Worm (Caenorhabditis elegans): ENCODE measurements around the gene F58G6.3.
A peak's percentile ranks its signal among the peaks of the same experiment; 100 is the strongest.

Gene F58G6.3

DNA sequence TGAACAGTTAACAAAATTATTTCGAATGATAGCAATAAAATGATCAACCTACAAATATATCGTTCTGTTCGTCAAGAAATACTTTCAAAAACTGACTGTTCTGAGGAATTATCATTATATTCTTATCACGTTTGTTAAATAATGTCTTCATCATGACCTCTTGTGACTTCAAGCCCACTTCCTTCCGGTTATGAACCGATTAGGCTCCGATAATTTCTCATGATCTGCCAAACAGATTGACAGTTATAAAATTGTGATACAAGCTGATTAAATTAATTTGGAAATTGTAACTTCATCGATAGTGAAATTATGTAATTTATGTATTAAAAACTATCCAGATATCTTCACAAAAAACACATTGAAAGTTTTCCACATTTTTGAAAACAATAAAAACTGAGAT is 27.5 kb downstream of the F58G6.3 start, which contains the start of gene ins-8:
Gene ins-8, minus strand, starts transcription at position 101 of the 400 bp plus-strand sequence.
- TF ChIP-seq hlh-11 (tag; optimal IDR thresholded peaks at IDR 0.05) (no peak), ztf-11 (tag; optimal IDR thresholded peaks at IDR 0.05) (no peak), ces-1 (GFP tag; optimal IDR thresholded peaks at IDR 0.05) (no peak), pqm-1 (tag; optimal IDR thresholded peaks at IDR 0.05) (no peak), gei-8 (GFP tag; optimal IDR thresholded peaks at IDR 0.05) (no peak), dpl-1 (GFP tag; optimal IDR thresholded peaks at IDR 0.05) (no peak), nhr-25 (tag; optimal IDR thresholded peaks at IDR 0.05; ENCODE audit: borderline replicate concordance, insufficient read depth) (no peak), tag-97 (GFP tag; IDR thresholded peaks at IDR 0.05) (no peak), zip-11 (GFP tag; IDR thresholded peaks at IDR 0.05) (no peak), sdz-12 (GFP tag; optimal IDR thresholded peaks at IDR 0.05) (no peak), ceh-82 (tag; optimal IDR thresholded peaks at IDR 0.05) (no peak), lin-13 (GFP tag; optimal IDR thresholded peaks at IDR 0.05) (no peak), Y5F2A.4 (GFP tag; optimal IDR thresholded peaks at IDR 0.05) (no peak), nhr-11 (tag; optimal IDR thresholded peaks at IDR 0.05) (no peak), nhr-77 (tag; optimal IDR thresholded peaks at IDR 0.05) (no peak), zag-1 (tag; optimal IDR thresholded peaks at IDR 0.05) (no peak)

DNA sequence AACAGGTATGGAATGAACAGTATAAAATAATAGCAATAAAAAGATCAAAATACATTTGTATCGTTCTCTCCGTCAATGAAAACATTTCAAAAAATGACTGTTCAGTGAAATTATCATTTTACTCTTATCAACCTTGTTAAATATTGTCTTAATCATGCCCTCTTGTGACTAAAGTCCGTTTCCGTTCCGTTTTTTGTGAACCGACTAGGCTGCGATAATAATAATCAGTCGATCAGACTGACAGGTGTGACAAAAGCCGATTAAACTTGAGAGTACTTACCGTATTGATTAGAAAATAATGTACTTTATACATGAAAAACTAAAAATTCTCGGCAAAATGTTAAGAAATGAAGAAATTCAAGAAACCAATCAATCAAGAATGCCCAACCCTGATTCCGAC is 29.2 kb downstream of the F58G6.3 start, which contains the start of gene ins-7:
Gene ins-7, minus strand, starts transcription at position 332 of the 400 bp plus-strand sequence.
- TF ChIP-seq attf-4 (tag; optimal IDR thresholded peaks at IDR 0.05): no peak
- TF ChIP-seq Y5F2A.4 (GFP tag; optimal IDR thresholded peaks at IDR 0.05): no peak
- peak; percentile 30 for TF ChIP-seq nhr-48 (tag; optimal IDR thresholded peaks at IDR 0.05)
- no peak for TF ChIP-seq R02D3.7 (tag; optimal IDR thresholded peaks at IDR 0.05)
- peak; percentile 40 for TF ChIP-seq T20F7.1 (GFP tag; optimal IDR thresholded peaks at IDR 0.05)
- TF ChIP-seq daf-8 (GFP tag; IDR thresholded peaks at IDR 0.05): no peak
- TF ChIP-seq daf-19 (GFP tag; conservative IDR thresholded peaks at IDR 0.05): no peak
- no peak for TF ChIP-seq hif-1 (tag; optimal IDR thresholded peaks at IDR 0.05)
- no peak for TF ChIP-seq ceh-44 (GFP tag; IDR thresholded peaks at IDR 0.05)
- no peak for TF ChIP-seq ztf-7 (tag; optimal IDR thresholded peaks at IDR 0.05)
- no peak for TF ChIP-seq lin-39 (tag; optimal IDR thresholded peaks at IDR 0.05)
- no peak for TF ChIP-seq zfp-3 (GFP tag; conservative IDR thresholded peaks at IDR 0.05)
- no peak for TF ChIP-seq zag-1 (tag; optimal IDR thresholded peaks at IDR 0.05)
- no peak for TF ChIP-seq mdt-29 (GFP tag; IDR thresholded peaks at IDR 0.05)
- TF ChIP-seq jun-1 (tag; optimal IDR thresholded peaks at IDR 0.05): no peak
- TF ChIP-seq Y75B8A.6 (GFP tag; IDR thresholded peaks at IDR 0.05): no peak
- peak; percentile 72 for TF ChIP-seq nhr-28 (tag; optimal IDR thresholded peaks at IDR 0.05)
- no peak for TF ChIP-seq vab-7 (GFP tag; IDR thresholded peaks at IDR 0.05)
- TF ChIP-seq ZK546.5 (tag; optimal IDR thresholded peaks at IDR 0.05): no peak
- peak; percentile 93 for TF ChIP-seq dmd-6 (GFP tag; IDR thresholded peaks at IDR 0.05)
- peak; percentile 64 for TF ChIP-seq pqm-1 (tag; optimal IDR thresholded peaks at IDR 0.05)
- peak; percentile 65 for TF ChIP-seq hlh-11 (tag; optimal IDR thresholded peaks at IDR 0.05)
- no peak for TF ChIP-seq mxl-3 (GFP tag; optimal IDR thresholded peaks at IDR 0.05)
- TF ChIP-seq lin-1 (GFP tag; IDR thresholded peaks at IDR 0.05): peak; percentile 79; the same call in 1 of the 2 replicates
- peak; percentile 62; the same call in 1 of the 2 replicates for TF ChIP-seq tra-1 (GFP tag; IDR thresholded peaks at IDR 0.05)
- TF ChIP-seq nhr-102 (tag; optimal IDR thresholded peaks at IDR 0.05): no peak
- TF ChIP-seq daf-16 (GFP tag; optimal IDR thresholded peaks at IDR 0.05): peak in 1 of 2 experiments; percentile 9
- no peak for TF ChIP-seq daf-16 (tag; optimal IDR thresholded peaks at IDR 0.05)
- peak; percentile 76 for TF ChIP-seq dve-1 (tag; optimal IDR thresholded peaks at IDR 0.05; ENCODE audit: insufficient read depth)
- TF ChIP-seq F26F4.8 (GFP tag; conservative IDR thresholded peaks at IDR 0.05): no peak
- TF ChIP-seq daf-12 (tag; optimal IDR thresholded peaks at IDR 0.05): no peak
